Worm (Caenorhabditis elegans) whole organism, L2 larva: ENCODE results near the gene jud-4.

ENCODE experiments used
- ceh-82 ChIP-seq: fragments of 150-350 bp; optimal IDR thresholded peaks from 2 replicates; lab custom pipeline; 2014; ENCODE audit warnings: missing biosample characterization, missing genetic modification characterization
- dmd-4 ChIP-seq: sonication (generic microtip); optimal IDR thresholded peaks from 2 replicates; lab custom pipeline; 2017; ENCODE audit warnings: missing biosample characterization, missing genetic modification characterization
- fos-1 ChIP-seq: fragments of 150-350 bp; optimal IDR thresholded peaks from 2 replicates; lab custom pipeline; 2014; ENCODE audit warnings: missing biosample characterization, missing genetic modification characterization
- lin-11 ChIP-seq: fragments of 150-350 bp; sonication (generic microtip); optimal IDR thresholded peaks from 2 replicates; lab custom pipeline; 2014; ENCODE audit warnings: missing biosample characterization, missing genetic modification characterization, inconsistent platforms, mixed read lengths
- lsy-2 ChIP-seq, 2 experiments: fragments of 150-350 bp in 1 of 2; sonication (generic microtip) in 1 of 2; optimal IDR thresholded peaks; 2 replicates each; lab custom pipeline; 2014 to 2017; ENCODE audit warnings: missing biosample characterization in 2 of 2, missing genetic modification characterization in 2 of 2
- zag-1 ChIP-seq: fragments of 150-350 bp; optimal IDR thresholded peaks from 2 replicates; lab custom pipeline; 2014; ENCODE audit warnings: missing biosample characterization, missing genetic modification characterization

- TF ChIP-seq lsy-2 (tag; optimal IDR thresholded peaks at IDR 0.05; lab: Kevin White, UChicago), result no peak
- no peak for TF ChIP-seq ceh-82 (tag; lab: Kevin White, UChicago)
- TF ChIP-seq lin-11 (tag; lab: Kevin White, UChicago), result no peak
- no peak for TF ChIP-seq zag-1 (tag; lab: Kevin White, UChicago)
- no peak for TF ChIP-seq dmd-4 (tag; lab: Kevin White, UChicago)
- peak; percentile 23 for TF ChIP-seq fos-1 (tag; lab: Kevin White, UChicago)
These were observed 4.6 kb upstream of the jud-4 start for ce11 chrX:15279301-15279700.
